Worm (Caenorhabditis elegans) whole organism, L2 larva: ENCODE measurements around the gene rpl-28.

Experiments used
- C34F6.9 ChIP-seq: fragments of 150-350 bp; optimal IDR thresholded peaks from 2 replicates; lab custom pipeline; 2014; ENCODE audit warnings: missing biosample characterization, missing genetic modification characterization
- Y55F3AM.14 ChIP-seq: fragments of 200-800 bp; sonication (Bioruptor generic); optimal IDR thresholded peaks from 2 replicates; lab custom pipeline; 2018; ENCODE audit warnings: mild to moderate bottlenecking, missing genetic modification characterization, missing compliant biosample characterization
- alr-1 ChIP-seq: fragments of 150-350 bp; optimal IDR thresholded peaks from 2 replicates; lab custom pipeline; 2014; ENCODE audit warnings: missing biosample characterization, missing genetic modification characterization
- aly-2 ChIP-seq: fragments of 150-350 bp; optimal IDR thresholded peaks from 2 replicates; lab custom pipeline; 2014; ENCODE audit warnings: missing biosample characterization, missing genetic modification characterization
- blmp-1 ChIP-seq: sonication (generic microtip); optimal IDR thresholded peaks from 2 replicates; lab custom pipeline; 2017; ENCODE audit warnings: missing genetic modification characterization, mild to moderate bottlenecking, missing compliant biosample characterization, antibody characterized with exemption, moderate library complexity; ENCODE audit not compliant: insufficient read depth
- ceh-16 ChIP-seq: fragments of 150-350 bp; optimal IDR thresholded peaks from 2 replicates; lab custom pipeline; 2014; ENCODE audit warnings: missing biosample characterization, missing genetic modification characterization
- crh-2 ChIP-seq: sonication (generic microtip); optimal IDR thresholded peaks from 2 replicates; lab custom pipeline; 2017; ENCODE audit warnings: missing biosample characterization, missing genetic modification characterization
- elt-1 ChIP-seq: fragments of 150-350 bp; optimal IDR thresholded peaks from 2 replicates; lab custom pipeline; 2014; ENCODE audit warnings: missing biosample characterization, missing genetic modification characterization
- fos-1 ChIP-seq: fragments of 150-350 bp; optimal IDR thresholded peaks from 2 replicates; lab custom pipeline; 2014; ENCODE audit warnings: missing biosample characterization, missing genetic modification characterization
- lin-11 ChIP-seq: fragments of 150-350 bp; sonication (generic microtip); optimal IDR thresholded peaks from 2 replicates; lab custom pipeline; 2014; ENCODE audit warnings: missing biosample characterization, missing genetic modification characterization, inconsistent platforms, mixed read lengths
- lin-13 ChIP-seq: fragments of 150-350 bp; optimal IDR thresholded peaks from 2 replicates; lab custom pipeline; 2014; ENCODE audit warnings: missing biosample characterization, missing genetic modification reagents, missing genetic modification characterization
- lsy-2 ChIP-seq, 2 experiments: fragments of 150-350 bp in 1 of 2; sonication (generic microtip) in 1 of 2; optimal IDR thresholded peaks; 2 replicates each; lab custom pipeline; 2014 to 2017; ENCODE audit warnings: missing biosample characterization in 2 of 2, missing genetic modification characterization in 2 of 2
- mab-5 ChIP-seq: fragments of 150-350 bp; optimal IDR thresholded peaks from 2 replicates; lab custom pipeline; 2014; ENCODE audit warnings: missing biosample characterization, missing genetic modification characterization
- mbf-1 ChIP-seq: sonication (generic microtip); optimal IDR thresholded peaks from 2 replicates; lab custom pipeline; 2017; ENCODE audit warnings: missing biosample characterization, missing genetic modification characterization
- nhr-10 ChIP-seq: sonication (generic microtip); optimal IDR thresholded peaks from 2 replicates; lab custom pipeline; 2017; ENCODE audit warnings: missing biosample characterization, missing genetic modification characterization
- nhr-11 ChIP-seq: fragments of 150-350 bp; optimal IDR thresholded peaks from 2 replicates; lab custom pipeline; 2014; ENCODE audit warnings: missing biosample characterization, missing genetic modification characterization
- nhr-12 ChIP-seq: fragments of 150-350 bp; optimal IDR thresholded peaks from 2 replicates; lab custom pipeline; 2014; ENCODE audit warnings: missing biosample characterization, missing genetic modification characterization
- nhr-129 ChIP-seq: fragments of 150-350 bp; optimal IDR thresholded peaks from 2 replicates; lab custom pipeline; 2014; ENCODE audit warnings: missing biosample characterization, missing genetic modification characterization
- nhr-21 ChIP-seq: fragments of 150-350 bp; optimal IDR thresholded peaks from 2 replicates; lab custom pipeline; 2014; ENCODE audit warnings: missing biosample characterization, missing genetic modification characterization
- nhr-23 ChIP-seq: fragments of 150-350 bp; optimal IDR thresholded peaks from 2 replicates; lab custom pipeline; 2014; ENCODE audit warnings: missing biosample characterization, missing genetic modification reagents, missing genetic modification characterization
- nhr-237 ChIP-seq: fragments of 150-350 bp; optimal IDR thresholded peaks from 2 replicates; lab custom pipeline; 2014; ENCODE audit warnings: missing biosample characterization, missing genetic modification characterization
- nhr-6 ChIP-seq: fragments of 150-350 bp; optimal IDR thresholded peaks from 2 replicates; lab custom pipeline; 2014; ENCODE audit warnings: missing biosample characterization, missing genetic modification characterization
- nhr-77 ChIP-seq: fragments of 150-350 bp; optimal IDR thresholded peaks from 2 replicates; lab custom pipeline; 2014; ENCODE audit warnings: missing biosample characterization, missing genetic modification characterization
- sem-4 ChIP-seq: fragments of 150-350 bp; optimal IDR thresholded peaks from 2 replicates; lab custom pipeline; 2014; ENCODE audit warnings: missing biosample characterization, missing genetic modification reagents, missing genetic modification characterization
- snpc-4 ChIP-seq: fragments of 150-350 bp; optimal IDR thresholded peaks from 2 replicates; lab custom pipeline; 2014; ENCODE audit warnings: missing biosample characterization, missing genetic modification characterization
- unc-39 ChIP-seq: fragments of 150-350 bp; optimal IDR thresholded peaks from 2 replicates; lab custom pipeline; 2014; ENCODE audit warnings: missing biosample characterization, missing genetic modification characterization
- unc-62 ChIP-seq: fragments of 150-350 bp; optimal IDR thresholded peaks from 2 replicates; lab custom pipeline; 2014; ENCODE audit warnings: missing biosample characterization, missing genetic modification reagents, missing genetic modification characterization
- zag-1 ChIP-seq: fragments of 150-350 bp; optimal IDR thresholded peaks from 2 replicates; lab custom pipeline; 2014; ENCODE audit warnings: missing biosample characterization, missing genetic modification characterization
- ztf-1 ChIP-seq: fragments of 200-800 bp; sonication (Bioruptor generic); conservative IDR thresholded peaks from 2 replicates; pipeline ENCODE4 v1.3.6; 2022; ENCODE audit warnings: missing genetic modification characterization, missing compliant biosample characterization
- ztf-11 ChIP-seq: sonication (generic microtip); optimal IDR thresholded peaks from 2 replicates; lab custom pipeline; 2017; ENCODE audit warnings: missing biosample characterization, missing genetic modification characterization
- ztf-4 ChIP-seq: fragments of 150-350 bp; optimal IDR thresholded peaks from 2 replicates; lab custom pipeline; 2014; ENCODE audit warnings: missing biosample characterization, missing genetic modification characterization

rpl-28 gene

ce11 chrV:12773222-12773621 is 45.3 kb upstream of the rpl-28 start, which contains the start of gene ZC455.1:
ZC455.1 (plus strand) TSS chrV:12773522.
- TF ChIP-seq zag-1 = no peak

DNA sequence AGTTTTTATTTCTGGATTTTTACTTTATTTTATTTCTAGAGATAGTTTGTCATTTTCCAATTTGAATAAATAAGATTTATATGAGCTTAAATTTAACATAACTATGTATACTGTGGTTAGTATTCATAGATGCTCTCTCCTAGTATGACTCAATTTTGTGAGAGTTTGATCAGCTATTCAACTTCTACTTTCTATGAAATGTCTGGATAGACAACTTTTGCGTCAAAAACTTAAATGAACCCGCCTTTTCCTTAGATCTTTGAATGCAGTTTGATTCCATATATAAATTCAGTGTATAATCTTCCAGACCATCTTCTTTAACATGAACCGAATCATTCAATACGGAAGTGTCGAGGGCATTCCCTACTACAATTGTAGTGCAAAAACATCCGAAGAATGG is 41.0 kb upstream of the rpl-28 start, which contains the start of gene srt-43:
Gene srt-43 (plus strand): TSS at position 301 of the 400 bp plus-strand sequence.
- TF ChIP-seq elt-1 (tag; lab: Kevin White, UChicago) = no peak
- TF ChIP-seq unc-62 = no peak

DNA sequence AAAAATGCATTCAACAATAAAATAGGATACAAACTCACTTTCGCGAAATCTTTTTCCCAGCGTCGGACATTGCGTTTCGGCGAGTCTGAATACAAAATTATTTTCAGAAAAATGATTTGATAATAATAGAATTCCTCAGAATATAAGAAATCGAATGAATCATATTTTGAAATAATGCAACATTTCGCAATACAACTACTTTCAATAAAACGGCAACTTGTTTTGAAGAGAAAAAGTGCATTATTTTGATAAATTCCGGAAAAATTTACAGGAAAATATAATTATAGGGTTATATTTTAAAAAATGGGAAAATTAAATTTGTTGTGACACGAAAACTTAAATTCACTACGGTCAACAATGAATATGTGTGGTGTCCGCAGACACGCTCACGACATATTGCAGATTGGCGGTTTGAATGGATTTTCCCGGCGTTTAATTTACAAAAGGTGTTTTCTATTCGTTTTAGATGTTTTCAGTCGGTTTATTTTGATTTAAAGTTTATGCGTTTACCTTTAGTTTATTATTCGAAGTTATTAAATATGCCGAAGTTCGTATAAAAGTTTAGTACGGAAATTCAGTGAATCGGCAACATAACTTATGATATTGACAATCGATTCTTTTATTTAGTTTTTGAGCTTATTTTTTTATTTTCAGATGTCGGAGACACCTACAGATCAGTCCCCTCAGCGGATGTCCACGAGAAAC is 35.5 kb upstream of the rpl-28 start, which contains the start of the genes abcf-1 and scc-3:
Gene abcf-1 (minus strand): TSS at position 85 of the 705 bp plus-strand sequence.
Gene scc-3 (plus strand): TSS at position 655 of the 705 bp plus-strand sequence.
- TF ChIP-seq lsy-2 (tag; optimal IDR thresholded peaks at IDR 0.05; lab: Kevin White, UChicago) = peak; percentile 56 to 97
- no peak for TF ChIP-seq blmp-1 (tag; lab: Kevin White, UChicago)
- peak; percentile 61 for TF ChIP-seq C34F6.9 (tag; lab: Kevin White, UChicago)
- peak; percentile 35 for TF ChIP-seq crh-2 (tag; lab: Kevin White, UChicago)
- peak; percentile 76 for TF ChIP-seq nhr-129
- TF ChIP-seq unc-39 (tag; lab: Kevin White, UChicago) = no peak
- TF ChIP-seq, all 48 proteins: peak for 4

- TF ChIP-seq blmp-1 (tag; lab: Kevin White, UChicago) (no peak), C34F6.9 (tag; lab: Kevin White, UChicago) (no peak), sem-4 (tag; lab: Kevin White, UChicago) (no peak), snpc-4 (tag; lab: Kevin White, UChicago) (no peak), crh-2 (tag; lab: Kevin White, UChicago) (no peak), alr-1 (tag; lab: Kevin White, UChicago) (no peak), nhr-77 (no peak), aly-2 (tag; lab: Kevin White, UChicago) (no peak), fos-1 (tag; lab: Kevin White, UChicago) (no peak), nhr-129 (no peak), ceh-16 (tag; lab: Kevin White, UChicago) (no peak), nhr-21 (tag; lab: Kevin White, UChicago) (no peak)
Observed at ce11 chrV:12760913-12761312, 33.0 kb upstream of the rpl-28 start, which contains the start of gene F18E2.15. F18E2.15 (minus strand) TSS chrV:12761013.

DNA sequence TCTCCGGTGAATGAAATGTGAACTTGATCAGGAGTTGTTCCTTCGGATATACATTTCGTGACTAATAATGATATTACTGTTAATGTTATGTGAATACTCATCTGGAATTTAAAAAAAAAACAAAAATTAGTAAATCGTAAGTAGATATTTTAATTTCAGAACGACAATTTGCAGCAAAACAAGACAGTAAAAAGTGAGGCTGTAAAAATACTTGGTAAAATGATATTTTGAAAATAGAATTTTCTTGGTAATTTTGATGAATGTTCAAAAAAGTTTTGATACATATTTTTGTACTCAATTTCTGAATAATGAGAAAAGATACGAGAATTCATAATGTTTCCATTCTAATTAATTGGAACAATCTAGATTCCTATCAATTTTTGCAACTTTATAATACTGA is 31.7 kb upstream of the rpl-28 start, which contains the start of gene papl-1:
Gene papl-1 (minus strand): TSS at position 101 of the 400 bp plus-strand sequence.
- TF ChIP-seq nhr-10 (tag; lab: Kevin White, UChicago) = no peak
- TF ChIP-seq ztf-1 (GFP tag; lab: Robert Waterston, UW) = no peak
- no peak for TF ChIP-seq nhr-77

DNA sequence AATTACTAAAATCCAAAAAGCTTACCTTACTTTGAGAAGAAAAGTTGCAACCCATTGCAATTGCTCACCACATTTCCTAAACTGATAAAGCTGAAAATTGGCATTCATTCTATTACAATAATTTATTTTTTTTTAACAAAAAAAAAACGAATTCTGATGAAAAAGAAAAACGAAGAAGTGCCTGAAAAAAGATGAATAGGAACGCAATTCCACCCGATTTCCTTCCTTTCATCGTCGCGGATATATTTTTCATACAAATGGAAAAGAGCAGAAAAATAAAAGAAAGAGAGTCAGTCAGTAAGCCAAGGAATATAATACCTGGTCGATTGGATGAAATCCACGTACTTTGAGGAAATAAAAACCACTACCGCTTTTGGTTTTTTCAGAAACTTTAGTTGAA is 26.9 kb upstream of the rpl-28 start, which contains the start of gene gpa-13:
Gene gpa-13 (minus strand): TSS at position 101 of the 400 bp plus-strand sequence.
- TF ChIP-seq zag-1 = no peak
- TF ChIP-seq nhr-21 (tag; lab: Kevin White, UChicago) = no peak
- TF ChIP-seq nhr-237 = no peak
- no peak for TF ChIP-seq C34F6.9 (tag; lab: Kevin White, UChicago)
- no peak for TF ChIP-seq ztf-4 (tag; lab: Kevin White, UChicago)
- no peak for TF ChIP-seq nhr-23 (tag; lab: Kevin White, UChicago)
- TF ChIP-seq lin-13 (GFP tag; lab: Kevin White, UChicago) = no peak
- TF ChIP-seq lin-11 (tag; lab: Kevin White, UChicago) = no peak
- TF ChIP-seq nhr-6 (tag; lab: Kevin White, UChicago) = no peak
- TF ChIP-seq mbf-1 (tag; lab: Kevin White, UChicago) = no peak
- no peak for TF ChIP-seq lsy-2 (tag; optimal IDR thresholded peaks at IDR 0.05; lab: Kevin White, UChicago)
- TF ChIP-seq sem-4 (tag; lab: Kevin White, UChicago) = no peak
- no peak for TF ChIP-seq nhr-12
- no peak for TF ChIP-seq Y55F3AM.14 (GFP tag; lab: Kevin White, UChicago)
- no peak for TF ChIP-seq elt-1 (tag; lab: Kevin White, UChicago)
- TF ChIP-seq mab-5 (tag; lab: Kevin White, UChicago) = no peak
- no peak for TF ChIP-seq aly-2 (tag; lab: Kevin White, UChicago)
- TF ChIP-seq alr-1 (tag; lab: Kevin White, UChicago) = no peak
- TF ChIP-seq nhr-11 (tag; lab: Kevin White, UChicago) = no peak
- no peak for TF ChIP-seq ztf-11 (tag; lab: Kevin White, UChicago)
